Fruit fly (Drosophila melanogaster) whole organism, embryonic: ENCODE measurements around the gene Ptp99A.

ENCODE experiments used
- Ada2b ChIP-seq: fragments of 200-800 bp; sonication (Bioruptor generic); IDR thresholded peaks from 2 replicates; pipeline ENCODE4 v1.3.6; 2022; ENCODE audit warnings: missing biosample characterization, missing genetic modification characterization
- C15 ChIP-seq: fragments of 200-800 bp; sonication (Bioruptor generic); IDR thresholded peaks from 3 replicates; pipeline ENCODE4 v1.3.6; 2022; ENCODE audit warnings: missing biosample characterization, missing genetic modification characterization
- CG11695 ChIP-seq: fragments of 200-800 bp; sonication (Bioruptor generic); IDR thresholded peaks from 3 replicates; pipeline ENCODE4 v1.3.6; 2022; ENCODE audit warnings: missing biosample characterization, missing genetic modification characterization
- CG11696 ChIP-seq: fragments of 200-800 bp; sonication (Bioruptor generic); IDR thresholded peaks from 2 replicates; pipeline ENCODE4 v1.3.6; 2022; ENCODE audit warnings: missing biosample characterization, missing genetic modification characterization
- CG12744 ChIP-seq: fragments of 200-800 bp; sonication (Bioruptor generic); optimal IDR thresholded peaks from 2 replicates; lab custom pipeline; 2016; ENCODE audit warnings: missing biosample characterization, missing genetic modification characterization
- CG13123 ChIP-seq: fragments of 200-800 bp; sonication (Bioruptor generic); optimal IDR thresholded peaks from 2 replicates; lab custom pipeline; 2016; ENCODE audit warnings: missing biosample characterization, missing genetic modification characterization
- CG13287 ChIP-seq: fragments of 200-800 bp; sonication (Bioruptor generic); IDR thresholded peaks from 2 replicates; pipeline ENCODE4 v1.3.6; 2022; ENCODE audit warnings: missing biosample characterization, missing genetic modification characterization; ENCODE audit not compliant: partially characterized antibody
- CG15514 ChIP-seq: fragments of 200-800 bp; sonication (Bioruptor generic); optimal IDR thresholded peaks from 3 replicates; lab custom pipeline; 2017; ENCODE audit warnings: missing biosample characterization, missing genetic modification characterization, mild to moderate bottlenecking, moderate library complexity, missing genetic modification reagents
- CG16779 ChIP-seq: fragments of 200-800 bp; sonication (Bioruptor generic); IDR thresholded peaks from 2 replicates; pipeline ENCODE4 v1.3.6; 2022; ENCODE audit warnings: missing biosample characterization, missing genetic modification characterization
- CG17361 ChIP-seq: fragments of 200-800 bp; sonication (Bioruptor generic); IDR thresholded peaks from 3 replicates; pipeline ENCODE4 v1.3.6; 2022; ENCODE audit warnings: missing biosample characterization, missing genetic modification characterization
- CG32532 ChIP-seq: fragments of 200-800 bp; sonication (Bioruptor generic); IDR thresholded peaks from 2 replicates; pipeline ENCODE4 v1.3.6; 2022; ENCODE audit warnings: missing biosample characterization, missing genetic modification characterization
- CG32772 ChIP-seq: fragments of 200-800 bp; sonication (Bioruptor generic); IDR thresholded peaks from 2 replicates; pipeline ENCODE4 v1.3.6; 2022; ENCODE audit warnings: missing biosample characterization, missing genetic modification characterization
- CG34422 ChIP-seq: fragments of 200-800 bp; sonication (Bioruptor generic); IDR thresholded peaks from 3 replicates; pipeline ENCODE4 v1.3.6; 2022; ENCODE audit warnings: missing biosample characterization, missing genetic modification characterization
- CG3847 ChIP-seq: fragments of 200-800 bp; sonication (Bioruptor generic); IDR thresholded peaks from 2 replicates; pipeline ENCODE4 v1.3.6; 2022; ENCODE audit warnings: missing biosample characterization, missing genetic modification characterization
- CG42726 ChIP-seq: fragments of 200-800 bp; sonication (Bioruptor generic); IDR thresholded peaks from 2 replicates; pipeline ENCODE4 v1.3.6; 2022; ENCODE audit warnings: missing biosample characterization, missing genetic modification characterization; ENCODE audit not compliant: partially characterized antibody
- CG5953 ChIP-seq: fragments of 200-800 bp; sonication (Bioruptor generic); IDR thresholded peaks from 2 replicates; pipeline ENCODE4 v1.3.6; 2022; ENCODE audit warnings: missing biosample characterization, missing genetic modification characterization
- CG6683 ChIP-seq: fragments of 200-800 bp; sonication (Bioruptor generic); optimal IDR thresholded peaks from 2 replicates; lab custom pipeline; 2017; ENCODE audit warnings: missing biosample characterization, mild to moderate bottlenecking, missing genetic modification characterization, missing genetic modification reagents
- CG6791 ChIP-seq: fragments of 200-800 bp; sonication (Bioruptor generic); IDR thresholded peaks from 3 replicates; pipeline ENCODE4 v1.3.6; 2022; ENCODE audit warnings: missing biosample characterization, missing genetic modification characterization; ENCODE audit not compliant: partially characterized antibody
- CG7745 ChIP-seq: fragments of 200-800 bp; sonication (Bioruptor generic); optimal IDR thresholded peaks from 2 replicates; lab custom pipeline; 2018; ENCODE audit warnings: missing biosample characterization, mild to moderate bottlenecking, missing genetic modification characterization, moderate library complexity
- CG8478 ChIP-seq: fragments of >200 bp; optimal IDR thresholded peaks from 2 replicates; lab custom pipeline; 2018
- CoRest ChIP-seq: fragments of 200-800 bp; sonication (Bioruptor generic); optimal IDR thresholded peaks from 3 replicates; lab custom pipeline; 2018; ENCODE audit warnings: missing biosample characterization, mild to moderate bottlenecking, missing genetic modification characterization, moderate library complexity
- CrebB ChIP-seq: fragments of 200-800 bp; sonication (Bioruptor generic); optimal IDR thresholded peaks from 3 replicates; lab custom pipeline; 2018; ENCODE audit warnings: missing biosample characterization, mild to moderate bottlenecking, missing genetic modification characterization
- Dll ChIP-seq: fragments of 200-800 bp; sonication (Bioruptor generic); IDR thresholded peaks from 4 replicates; pipeline ENCODE4 v1.3.6; 2022; ENCODE audit warnings: missing biosample characterization, missing genetic modification characterization; ENCODE audit not compliant: partially characterized antibody
- Gug ChIP-seq: fragments of 200-800 bp; sonication (Bioruptor generic); IDR thresholded peaks from 4 replicates; pipeline ENCODE4 v1.3.6; 2022; ENCODE audit warnings: missing biosample characterization, missing genetic modification characterization
- HHEX ChIP-seq: fragments of 200-800 bp; sonication (Bioruptor generic); optimal IDR thresholded peaks from 3 replicates; lab custom pipeline; 2017; ENCODE audit warnings: missing biosample characterization, mild to moderate bottlenecking, missing genetic modification characterization, missing genetic modification reagents
- Hr39 ChIP-seq: fragments of >200 bp; optimal IDR thresholded peaks from 2 replicates; lab custom pipeline; 2017
- Kr ChIP-seq: fragments of 200-800 bp; sonication (Bioruptor generic); optimal IDR thresholded peaks from 2 replicates; lab custom pipeline; 2017; ENCODE audit warnings: missing biosample characterization, mild to moderate bottlenecking, missing genetic modification characterization
- Lim3 ChIP-seq: fragments of 200-800 bp; sonication (Bioruptor generic); IDR thresholded peaks from 2 replicates; pipeline ENCODE4 v1.3.6; 2022; ENCODE audit warnings: missing biosample characterization, missing genetic modification characterization
- Meics ChIP-seq: fragments of 200-800 bp; sonication (Bioruptor generic); optimal IDR thresholded peaks from 2 replicates; lab custom pipeline; 2017; ENCODE audit warnings: missing biosample characterization, mild to moderate bottlenecking, missing genetic modification characterization
- Oli ChIP-seq: fragments of 200-800 bp; sonication (Bioruptor generic); optimal IDR thresholded peaks from 2 replicates; lab custom pipeline; 2018; ENCODE audit warnings: missing biosample characterization, mild to moderate bottlenecking, missing genetic modification characterization, moderate library complexity
- Pdp1 ChIP-seq, 2 experiments: fragments of 200-800 bp; sonication (Bioruptor generic); optimal IDR thresholded peaks; 3 replicates each; lab custom pipeline; 2016; ENCODE audit warnings: missing biosample characterization in 2 of 2, missing genetic modification characterization in 2 of 2, mild to moderate bottlenecking in 1 of 2, moderate library complexity in 1 of 2
- crol ChIP-seq: fragments of 200-800 bp; sonication (Bioruptor generic); IDR thresholded peaks from 2 replicates; pipeline ENCODE4 v1.3.6; 2022; ENCODE audit warnings: missing biosample characterization, missing genetic modification characterization
- dan ChIP-seq: fragments of 200-800 bp; sonication (Bioruptor generic); IDR thresholded peaks from 2 replicates; pipeline ENCODE4 v1.3.6; 2022; ENCODE audit warnings: missing biosample characterization, missing genetic modification characterization
- fd3F ChIP-seq: fragments of 200-800 bp; sonication (Bioruptor generic); optimal IDR thresholded peaks from 2 replicates; lab custom pipeline; 2018; ENCODE audit warnings: missing biosample characterization, mild to moderate bottlenecking, missing genetic modification characterization, moderate library complexity
- grau ChIP-seq: fragments of 200-800 bp; optimal IDR thresholded peaks from 3 replicates; lab custom pipeline; 2019; ENCODE audit warnings: missing biosample characterization, mild to moderate bottlenecking, missing genetic modification characterization, moderate library complexity
- kay ChIP-seq: fragments of 200-800 bp; sonication (Bioruptor generic); optimal IDR thresholded peaks from 2 replicates; lab custom pipeline; 2016; ENCODE audit warnings: missing biosample characterization, missing genetic modification characterization
- ken ChIP-seq: fragments of 200-800 bp; sonication (Bioruptor generic); IDR thresholded peaks from 3 replicates; pipeline ENCODE4 v1.3.6; 2022; ENCODE audit warnings: missing biosample characterization, missing genetic modification characterization
- lov ChIP-seq, 2 experiments: fragments of 200-800 bp in 1 of 2; fragments of >200 bp in 1 of 2; sonication (Bioruptor generic) in 1 of 2; IDR thresholded peaks in 1 of 2; optimal IDR thresholded peaks in 1 of 2; 2 replicates in 1 of 2; 3 replicates in 1 of 2; pipeline versions ENCODE4 v1.3.6 to Lab custom; 2017 to 2022; ENCODE audit warnings: missing biosample characterization in 1 of 2, missing genetic modification characterization in 1 of 2
- odd ChIP-seq: fragments of 200-800 bp; sonication (Bioruptor generic); optimal IDR thresholded peaks from 2 replicates; lab custom pipeline; 2017; ENCODE audit warnings: missing biosample characterization, mild to moderate bottlenecking, missing genetic modification characterization
- org-1 ChIP-seq: fragments of 200-800 bp; sonication (Bioruptor generic); optimal IDR thresholded peaks from 2 replicates; lab custom pipeline; 2017; ENCODE audit warnings: missing biosample characterization, missing genetic modification characterization
- otp ChIP-seq: fragments of 200-800 bp; sonication (Bioruptor generic); IDR thresholded peaks from 3 replicates; pipeline ENCODE4, ENCODE4 v1.3.6; 2022; ENCODE audit warnings: missing biosample characterization, missing genetic modification characterization
- pan ChIP-seq, 4 experiments: fragments of >200 bp in 3 of 4; fragments of 200-800 bp in 1 of 4; sonication (Bioruptor generic) in 1 of 4; optimal IDR thresholded peaks in 3 of 4; IDR thresholded peaks in 1 of 4; 2 replicates each; pipeline versions ENCODE4 v1.3.6 to Lab custom; 2017 to 2022; ENCODE audit warnings: missing biosample characterization in 2 of 4, missing genetic modification characterization in 2 of 4, mixed read lengths in 1 of 4
- pros ChIP-seq: fragments of 200-800 bp; sonication (Bioruptor generic); optimal IDR thresholded peaks from 3 replicates; lab custom pipeline; 2019; ENCODE audit warnings: missing biosample characterization, mild to moderate bottlenecking, missing genetic modification characterization, moderate library complexity
- ranshi ChIP-seq: fragments of 200-800 bp; sonication (Bioruptor generic); IDR thresholded peaks from 2 replicates; pipeline ENCODE4 v1.3.6; 2022; ENCODE audit warnings: missing biosample characterization, missing genetic modification characterization
- row ChIP-seq: fragments of 200-800 bp; sonication (Bioruptor generic); IDR thresholded peaks from 3 replicates; pipeline ENCODE4 v1.3.6; 2022; ENCODE audit warnings: missing biosample characterization, missing genetic modification characterization
- sima ChIP-seq: fragments of 200-800 bp; sonication (Bioruptor generic); optimal IDR thresholded peaks from 2 replicates; lab custom pipeline; 2016; ENCODE audit warnings: missing biosample characterization, missing genetic modification characterization
- tio ChIP-seq: fragments of 200-800 bp; sonication (Bioruptor generic); optimal IDR thresholded peaks from 2 replicates; lab custom pipeline; 2017; ENCODE audit warnings: missing biosample characterization, missing genetic modification characterization, inconsistent platforms
- tll ChIP-seq, 2 experiments: fragments of 200-800 bp in 1 of 2; fragments of >200 bp in 1 of 2; sonication (Bioruptor generic) in 1 of 2; optimal IDR thresholded peaks; 2 replicates each; lab custom pipeline; 2017 to 2019; ENCODE audit warnings: missing biosample characterization in 2 of 2, missing genetic modification characterization in 2 of 2, mild to moderate bottlenecking in 1 of 2, moderate library complexity in 1 of 2
- zfh1 ChIP-seq: fragments of 200-800 bp; sonication (Bioruptor generic); IDR thresholded peaks from 3 replicates; pipeline ENCODE4 v1.3.6; 2022; ENCODE audit warnings: missing biosample characterization, missing genetic modification characterization

The Ptp99A gene

DNA sequence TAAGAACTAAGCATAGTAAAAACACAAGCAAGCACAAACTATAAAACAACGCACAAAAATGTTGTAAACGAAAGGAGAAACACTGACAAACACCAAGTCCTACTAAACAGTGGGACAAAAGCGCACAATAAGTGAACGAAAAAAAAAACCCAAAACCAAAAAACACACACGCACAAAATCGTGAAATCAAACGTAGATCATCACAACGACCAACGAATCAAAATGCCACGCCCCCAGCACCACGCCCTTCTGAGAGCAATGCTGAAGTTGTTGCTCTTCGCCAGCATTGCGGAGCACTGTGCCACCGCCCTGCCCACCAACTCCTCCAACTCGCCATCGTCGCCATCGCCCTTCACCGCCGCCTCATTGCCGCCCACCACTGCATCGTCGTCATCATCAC is 84.4 kb downstream of the Ptp99A start (continued):
- no peak for TF ChIP-seq fd3F (GFP tag; lab: Kevin White, UChicago)
- no peak for TF ChIP-seq HHEX (GFP tag; lab: Kevin White, UChicago)
- TF ChIP-seq Lim3 (GFP tag; lab: Robert Waterston, UW) = no peak
- TF ChIP-seq Dll (GFP tag; lab: Robert Waterston, UW) = no peak
- TF ChIP-seq Ada2b (GFP tag; lab: Robert Waterston, UW) = peak; percentile 52; the same call in 1 of the 2 replicates
- TF ChIP-seq CG34422 (GFP tag; lab: Robert Waterston, UW) = no peak
- no peak for TF ChIP-seq CrebB (tag; lab: Kevin White, UChicago)
- no peak for TF ChIP-seq CG42726
- peak; percentile 34; the same call in 1 of the 3 replicates for TF ChIP-seq row
- 0 out of 2 replicates have a peak, but pooled peaks have one; percentile 8 for TF ChIP-seq CG32532 (GFP tag; lab: Robert Waterston, UW)
- no peak for TF ChIP-seq crol
- no peak for TF ChIP-seq CG13287
- TF ChIP-seq pros (GFP tag; lab: Kevin White, UChicago) = no peak
- TF ChIP-seq Hr39 = no peak
- no peak for TF ChIP-seq Kr
- TF ChIP-seq ken (GFP tag; lab: Robert Waterston, UW) = peak; percentile 50; the same call in 1 of the 3 replicates
- 0 out of 3 replicates have a peak, but pooled peaks have one; percentile 19 for TF ChIP-seq zfh1 (GFP tag; lab: Robert Waterston, UW)
- no peak for TF ChIP-seq Oli (tag; lab: Kevin White, UChicago)
- TF ChIP-seq CG11695 (GFP tag; lab: Robert Waterston, UW) = no peak
- no peak for TF ChIP-seq CG8478 (lab: Kevin White, UChicago)
- TF ChIP-seq tio (GFP tag; lab: Kevin White, UChicago) = no peak
- 0 out of 3 replicates have a peak, but pooled peaks have one; percentile 12 for TF ChIP-seq CG6791 (GFP tag; lab: Robert Waterston, UW)
- no peak for TF ChIP-seq CG13123 (GFP tag; lab: Kevin White, UChicago)
- no peak for TF ChIP-seq pan (optimal IDR thresholded peaks at IDR 0.05; lab: Kevin White, UChicago)
- TF ChIP-seq pan (GFP tag; optimal IDR thresholded peaks at IDR 0.05 in 1 of 2, IDR thresholded peaks at IDR 0.05 in 1 of 2) = peak in 1 of 2 experiments; percentile 16
- TF ChIP-seq CG6683 (GFP tag; lab: Kevin White, UChicago) = no peak
- TF ChIP-seq otp = 0 out of 3 replicates have a peak, but pooled peaks have one; percentile 36
- no peak for TF ChIP-seq lov (optimal IDR thresholded peaks at IDR 0.05; lab: Kevin White, UChicago)
- no peak for TF ChIP-seq lov (GFP tag; IDR thresholded peaks at IDR 0.05; lab: Robert Waterston, UW)
- TF ChIP-seq CG12744 (GFP tag; lab: Kevin White, UChicago) = no peak
- TF ChIP-seq C15 (GFP tag; lab: Robert Waterston, UW) = no peak
- TF ChIP-seq CG15514 (GFP tag; lab: Kevin White, UChicago) = no peak
- no peak for TF ChIP-seq Pdp1 (GFP tag; optimal IDR thresholded peaks at IDR 0.05; lab: Kevin White, UChicago)
- TF ChIP-seq sima (GFP tag; lab: Kevin White, UChicago) = no peak
- TF ChIP-seq Gug (GFP tag; lab: Robert Waterston, UW) = no peak
- TF ChIP-seq org-1 (GFP tag; lab: Kevin White, UChicago) = no peak
- peak; percentile 16; the same call in 1 of the 2 replicates for TF ChIP-seq CG3847 (GFP tag; lab: Robert Waterston, UW)
- TF ChIP-seq CG11696 (GFP tag; lab: Robert Waterston, UW) = no peak
- TF ChIP-seq odd (GFP tag; lab: Kevin White, UChicago) = no peak
- TF ChIP-seq CG17361 = no peak
- TF ChIP-seq ranshi = 0 out of 2 replicates have a peak, but pooled peaks have one; percentile 32
- TF ChIP-seq Meics (GFP tag; lab: Kevin White, UChicago) = no peak
- no peak for TF ChIP-seq dan (GFP tag; lab: Robert Waterston, UW)
- no peak for TF ChIP-seq tll (GFP tag; optimal IDR thresholded peaks at IDR 0.05; lab: Kevin White, UChicago)
- no peak for TF ChIP-seq CG32772 (GFP tag; lab: Robert Waterston, UW)
- no peak for TF ChIP-seq CG7745
- no peak for TF ChIP-seq grau
- TF ChIP-seq CG5953 (GFP tag; lab: Robert Waterston, UW) = no peak
- TF ChIP-seq CG16779 = 0 out of 2 replicates have a peak, but pooled peaks have one; percentile 6
- no peak for TF ChIP-seq CoRest
- TF ChIP-seq kay (GFP tag; lab: Kevin White, UChicago) = no peak
